Worm (Caenorhabditis elegans) whole organism, L4/young adult: ENCODE data around the gene unc-42.

Experiments used
- W03F9.2 ChIP-seq: fragments of 150-350 bp; optimal IDR thresholded peaks from 2 replicates; lab custom pipeline; 2014; ENCODE audit warnings: missing biosample characterization, missing genetic modification characterization
- him-1 ChIP-seq: sonication (generic microtip); optimal IDR thresholded peaks from 2 replicates; lab custom pipeline; 2016; ENCODE audit warnings: missing genotype, missing genetic modification reagents, missing genetic modification characterization, missing compliant biosample characterization

ce11 chrV:9753554-9753953 lies 15.6 kb downstream of the unc-42 start:
- TF ChIP-seq W03F9.2 (tag; lab: Kevin White, UChicago), result no peak
- TF ChIP-seq him-1 (tag; lab: Kevin White, UChicago), result no peak
